Worm (Caenorhabditis elegans) whole organism, young adult: Measurements from ENCODE around the gene osm-1.
A peak's percentile ranks its signal among the peaks of the same experiment; 100 is the strongest.

Experiments
- B0035.1 ChIP-seq: sonication (generic microtip); optimal IDR thresholded peaks from 2 replicates; lab custom pipeline; 2016; ENCODE audit warnings: missing genetic modification characterization, mild to moderate bottlenecking, missing compliant biosample characterization, missing genotype, missing genetic modification reagents
- B0261.1 ChIP-seq: sonication (generic microtip); optimal IDR thresholded peaks from 2 replicates; lab custom pipeline; 2016; ENCODE audit warnings: mild to moderate bottlenecking, missing genetic modification characterization, moderate library complexity, missing compliant biosample characterization
- B0336.3 ChIP-seq: fragments of 200-800 bp; sonication (Bioruptor generic); IDR thresholded peaks from 2 replicates; pipeline ENCODE4 v1.3.6; 2022; ENCODE audit warnings: missing genetic modification characterization, missing compliant biosample characterization
- D2030.7 ChIP-seq: fragments of 200-800 bp; sonication (Bioruptor generic); IDR thresholded peaks from 2 replicates; pipeline ENCODE4 v1.3.6; 2022; ENCODE audit warnings: missing genetic modification reagents, missing genetic modification characterization, missing compliant biosample characterization
- F37B4.10 ChIP-seq: fragments of 200-800 bp; sonication (Bioruptor generic); IDR thresholded peaks from 2 replicates; pipeline ENCODE4 v1.3.6; 2022; ENCODE audit warnings: missing genetic modification characterization, missing compliant biosample characterization
- F57C9.4 ChIP-seq: sonication (generic microtip); optimal IDR thresholded peaks from 2 replicates; lab custom pipeline; 2017; ENCODE audit warnings: mild to moderate bottlenecking, missing genetic modification characterization, missing compliant biosample characterization
- K11D2.4 ChIP-seq: fragments of 200-800 bp; sonication (Bioruptor generic); IDR thresholded peaks from 2 replicates; pipeline ENCODE4 v1.3.6; 2022; ENCODE audit warnings: missing genetic modification reagents, missing genetic modification characterization, missing compliant biosample characterization
- T07F8.4 ChIP-seq: sonication (generic microtip); optimal IDR thresholded peaks from 2 replicates; lab custom pipeline; 2016; ENCODE audit warnings: mild to moderate bottlenecking, missing genetic modification characterization, moderate library complexity, missing compliant biosample characterization
- Y53F4B.3 ChIP-seq: fragments of 200-800 bp; sonication (Bioruptor generic); IDR thresholded peaks from 2 replicates; pipeline ENCODE4 v1.3.6; 2022; ENCODE audit warnings: missing genetic modification reagents, missing genetic modification characterization, missing compliant biosample characterization
- Y53G8AR.9 ChIP-seq: fragments of 200-800 bp; sonication (Bioruptor generic); conservative IDR thresholded peaks from 2 replicates; pipeline ENCODE4 v1.3.6; 2022; ENCODE audit warnings: missing genetic modification reagents, missing genetic modification characterization, missing compliant biosample characterization
- Y56A3A.18 ChIP-seq: fragments of 200-800 bp; sonication (Bioruptor generic); IDR thresholded peaks from 2 replicates; pipeline ENCODE4 v1.3.6; 2022; ENCODE audit warnings: missing genetic modification reagents, missing genetic modification characterization, missing compliant biosample characterization
- ZK185.1 ChIP-seq: sonication (generic microtip); optimal IDR thresholded peaks from 2 replicates; lab custom pipeline; 2016; ENCODE audit warnings: mild to moderate bottlenecking, missing genetic modification characterization, missing compliant biosample characterization; ENCODE audit not compliant: poor library complexity, severe bottlenecking
- akir-1 ChIP-seq: fragments of 200-800 bp; sonication (Bioruptor generic); optimal IDR thresholded peaks from 2 replicates; lab custom pipeline; 2018; ENCODE audit warnings: mild to moderate bottlenecking, missing genetic modification characterization, moderate library complexity, missing compliant biosample characterization
- ama-1 ChIP-seq, 3 experiments: fragments of 150-350 bp in 1 of 3; sonication (generic microtip) in 2 of 3; optimal IDR thresholded peaks; 2 replicates each; lab custom pipeline; 2014 to 2018; ENCODE audit warnings: missing biosample characterization in 2 of 3, missing genetic modification characterization in 2 of 3, missing genetic modification reagents in 2 of 3
- aptf-3 ChIP-seq: fragments of 200-800 bp; sonication (Bioruptor generic); IDR thresholded peaks from 2 replicates; pipeline ENCODE4 v1.3.6; 2022; ENCODE audit warnings: missing genetic modification characterization, missing compliant biosample characterization
- atf-7 ChIP-seq: sonication (generic microtip); optimal IDR thresholded peaks from 2 replicates; lab custom pipeline; 2017; ENCODE audit warnings: mild to moderate bottlenecking, missing genetic modification characterization, missing compliant biosample characterization
- attf-6 ChIP-seq: fragments of 200-800 bp; sonication (Bioruptor generic); IDR thresholded peaks from 2 replicates; pipeline ENCODE4 v1.3.6; 2022; ENCODE audit warnings: missing genetic modification reagents, missing genetic modification characterization, missing compliant biosample characterization
- cebp-2 ChIP-seq: fragments of 200-800 bp; sonication (Bioruptor generic); IDR thresholded peaks from 2 replicates; pipeline ENCODE4 v1.3.6; 2022; ENCODE audit warnings: missing genetic modification characterization, missing compliant biosample characterization
- ceh-40 ChIP-seq: fragments of 200-800 bp; sonication (Bioruptor generic); IDR thresholded peaks from 2 replicates; pipeline ENCODE4 v1.3.6; 2022; ENCODE audit warnings: missing genetic modification characterization, missing compliant biosample characterization
- ceh-91 ChIP-seq: fragments of 200-800 bp; sonication (Bioruptor generic); IDR thresholded peaks from 2 replicates; pipeline ENCODE4 v1.3.6; 2022; ENCODE audit warnings: missing genetic modification reagents, missing genetic modification characterization, missing compliant biosample characterization
- dpff-1 ChIP-seq: sonication (generic microtip); optimal IDR thresholded peaks from 2 replicates; lab custom pipeline; 2017; ENCODE audit warnings: mild to moderate bottlenecking, missing genetic modification characterization, missing compliant biosample characterization
- ets-4 ChIP-seq: fragments of 200-800 bp; sonication (Bioruptor generic); optimal IDR thresholded peaks from 2 replicates; lab custom pipeline; 2018; ENCODE audit warnings: mild to moderate bottlenecking, missing genetic modification characterization, missing compliant biosample characterization
- hlh-12 ChIP-seq: sonication (generic microtip); optimal IDR thresholded peaks from 2 replicates; lab custom pipeline; 2016; ENCODE audit warnings: missing genetic modification characterization, missing compliant biosample characterization
- hsf-1 ChIP-seq: fragments of 200-800 bp; sonication (Bioruptor generic); IDR thresholded peaks from 2 replicates; pipeline ENCODE4 v1.3.6; 2022; ENCODE audit warnings: missing genetic modification reagents, missing genetic modification characterization, missing compliant biosample characterization
- let-607 ChIP-seq, 2 experiments: fragments of 200-800 bp in 1 of 2; sonication (Bioruptor generic) in 1 of 2; sonication (generic microtip) in 1 of 2; optimal IDR thresholded peaks; 2 replicates each; lab custom pipeline; 2016 to 2018; ENCODE audit warnings: mild to moderate bottlenecking in 2 of 2, missing compliant biosample characterization in 2 of 2, missing genetic modification characterization in 2 of 2, moderate library complexity in 2 of 2, missing genotype in 1 of 2
- lin-35 ChIP-seq, 3 experiments: fragments of 150-350 bp in 2 of 3; sonication (generic microtip) in 1 of 3; optimal IDR thresholded peaks; 2 replicates each; lab custom pipeline; 2014 to 2018; ENCODE audit warnings: missing biosample characterization in 3 of 3, missing genetic modification characterization in 3 of 3, missing genetic modification reagents in 3 of 3
- lin-54 ChIP-seq: fragments of 200-800 bp; sonication (Bioruptor generic); optimal IDR thresholded peaks from 2 replicates; lab custom pipeline; 2018; ENCODE audit warnings: mild to moderate bottlenecking, missing genetic modification characterization, missing compliant biosample characterization
- madf-6 ChIP-seq: fragments of 200-800 bp; sonication (Bioruptor generic); IDR thresholded peaks from 2 replicates; pipeline ENCODE4 v1.3.6; 2022; ENCODE audit warnings: missing genetic modification reagents, missing genetic modification characterization, missing compliant biosample characterization
- madf-8 ChIP-seq: fragments of 200-800 bp; sonication (Bioruptor generic); conservative IDR thresholded peaks from 2 replicates; pipeline ENCODE4 v1.3.6; 2022; ENCODE audit warnings: missing genetic modification reagents, missing genetic modification characterization, missing compliant biosample characterization
- mes-4 ChIP-seq: sonication (generic microtip); optimal IDR thresholded peaks from 2 replicates; lab custom pipeline; 2016; ENCODE audit warnings: missing genotype, missing genetic modification characterization, missing compliant biosample characterization
- mxl-1 ChIP-seq: sonication (generic microtip); optimal IDR thresholded peaks from 2 replicates; lab custom pipeline; 2016; ENCODE audit warnings: missing genetic modification characterization, missing compliant biosample characterization
- nfya-1 ChIP-seq: sonication (generic microtip); optimal IDR thresholded peaks from 2 replicates; lab custom pipeline; 2017; ENCODE audit warnings: antibody characterized with exemption, missing compliant biosample characterization, missing genetic modification characterization, borderline replicate concordance; ENCODE audit not compliant: insufficient read depth
- nhr-120 ChIP-seq: fragments of 200-800 bp; sonication (Bioruptor generic); IDR thresholded peaks from 2 replicates; pipeline ENCODE4 v1.3.6; 2022; ENCODE audit warnings: missing genetic modification characterization, missing compliant biosample characterization
- pbrm-1 ChIP-seq: fragments of 200-800 bp; sonication (Bioruptor generic); IDR thresholded peaks from 2 replicates; pipeline ENCODE4 v1.3.6; 2022; ENCODE audit warnings: missing genetic modification reagents, missing genetic modification characterization, missing compliant biosample characterization
- pha-4 ChIP-seq: fragments of 150-350 bp; sonication (generic microtip); optimal IDR thresholded peaks from 2 replicates; lab custom pipeline; 2014; ENCODE audit warnings: missing biosample characterization, missing genetic modification reagents, missing genetic modification characterization
- rcor-1 ChIP-seq: fragments of 200-800 bp; sonication (Bioruptor generic); IDR thresholded peaks from 2 replicates; pipeline ENCODE4 v1.3.6; 2022; ENCODE audit warnings: missing genetic modification reagents, missing genetic modification characterization, missing compliant biosample characterization
- rpc-1 ChIP-seq, 2 experiments: fragments of 150-350 bp in 1 of 2; sonication (generic microtip) in 1 of 2; optimal IDR thresholded peaks; 2 replicates each; lab custom pipeline; 2014 to 2018; ENCODE audit warnings: missing biosample characterization in 1 of 2, missing genetic modification characterization in 1 of 2, missing genetic modification reagents in 1 of 2, missing genotype in 1 of 2
- snpc-1.1 ChIP-seq: sonication (generic microtip); optimal IDR thresholded peaks from 2 replicates; lab custom pipeline; 2017; ENCODE audit warnings: missing genetic modification characterization, mild to moderate bottlenecking, missing compliant biosample characterization, antibody characterized with exemption, moderate library complexity, missing genotype, missing genetic modification reagents; ENCODE audit not compliant: insufficient read depth
- snpc-1.3 ChIP-seq: sonication (generic microtip); optimal IDR thresholded peaks from 2 replicates; lab custom pipeline; 2017; ENCODE audit warnings: missing genetic modification characterization, mild to moderate bottlenecking, missing compliant biosample characterization, antibody characterized with exemption, moderate library complexity, missing genotype, missing genetic modification reagents; ENCODE audit not compliant: insufficient read depth
- snpc-3.4 ChIP-seq: sonication (generic microtip); optimal IDR thresholded peaks from 2 replicates; lab custom pipeline; 2017; ENCODE audit warnings: missing genetic modification characterization, mild to moderate bottlenecking, missing compliant biosample characterization, antibody characterized with exemption, moderate library complexity, missing genotype, missing genetic modification reagents
- snpc-4 ChIP-seq, 5 experiments: fragments of 150-350 bp in 1 of 5; sonication (generic microtip) in 4 of 5; optimal IDR thresholded peaks; 2 replicates each; lab custom pipeline; 2014 to 2018; ENCODE audit warnings: missing genetic modification characterization in 5 of 5, missing biosample characterization in 3 of 5, antibody characterized with exemption in 2 of 5, mild to moderate bottlenecking in 2 of 5, missing compliant biosample characterization in 2 of 5, missing genotype in 2 of 5, moderate library complexity in 2 of 5, missing genetic modification reagents in 1 of 5
- sptf-2 ChIP-seq: fragments of 200-800 bp; sonication (Bioruptor generic); optimal IDR thresholded peaks from 2 replicates; lab custom pipeline; 2018; ENCODE audit warnings: mild to moderate bottlenecking, missing genetic modification characterization, missing compliant biosample characterization
- tbp1 ChIP-seq: fragments of 200-800 bp; sonication (Bioruptor generic); optimal IDR thresholded peaks from 2 replicates; lab custom pipeline; 2018; ENCODE audit warnings: mild to moderate bottlenecking, missing genetic modification characterization, missing compliant biosample characterization
- unc-62 ChIP-seq: fragments of 150-350 bp; optimal IDR thresholded peaks from 2 replicates; lab custom pipeline; 2014; ENCODE audit warnings: missing biosample characterization, missing genetic modification reagents, missing genetic modification characterization
- ztf-18 ChIP-seq: sonication (generic microtip); optimal IDR thresholded peaks from 2 replicates; lab custom pipeline; 2016; ENCODE audit warnings: missing genotype, mild to moderate bottlenecking, missing genetic modification characterization, missing compliant biosample characterization

osm-1 gene

DNA sequence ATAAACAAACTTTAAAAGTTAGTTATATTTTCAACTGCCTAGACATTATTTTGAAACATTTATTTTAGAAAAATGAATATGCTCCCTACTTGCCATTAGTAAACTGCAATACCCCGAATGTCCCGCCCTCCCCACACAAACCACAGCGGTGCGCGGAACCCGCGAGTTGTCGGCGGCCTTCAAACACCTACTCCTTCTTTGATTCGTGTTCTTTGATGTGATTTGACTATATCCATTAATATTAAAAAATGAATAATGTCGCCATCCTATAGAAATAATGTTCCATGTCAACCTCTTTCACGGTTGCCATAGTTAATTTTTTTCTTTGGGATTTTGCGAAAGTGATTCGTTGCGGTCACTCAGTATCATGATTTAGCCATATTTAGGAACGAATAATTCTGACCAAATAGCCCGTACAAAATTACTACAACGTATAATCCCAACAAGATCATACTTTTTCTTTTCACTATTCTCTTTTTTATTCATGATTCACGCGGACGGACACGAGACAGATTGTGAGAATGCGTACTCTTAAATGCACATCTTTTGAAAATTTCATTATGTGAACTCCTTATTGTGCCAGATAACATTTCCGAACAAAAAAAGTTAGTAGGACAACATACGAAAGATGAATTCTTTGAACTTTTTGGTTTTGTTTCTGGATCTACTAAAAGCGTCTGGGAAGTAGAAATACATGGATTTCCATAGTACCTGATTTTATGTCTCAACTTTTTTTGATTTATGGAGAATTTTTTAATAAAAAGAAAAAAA lies 24.2 kb downstream of the osm-1 start:
- TF ChIP-seq let-607 (tag; optimal IDR thresholded peaks at IDR 0.05; lab: Kevin White, UChicago) (no peak), snpc-3.4 (tag; lab: Kevin White, UChicago) (peak; percentile 94), D2030.7 (GFP tag; lab: Robert Waterston, UW) (peak; percentile 75), unc-62 (GFP tag; lab: Kevin White, UChicago) (no peak), snpc-1.1 (tag; lab: Kevin White, UChicago) (peak; percentile 94), K11D2.4 (GFP tag; lab: Robert Waterston, UW) (no peak), lin-35 (GFP tag; optimal IDR thresholded peaks at IDR 0.05; lab: Kevin White, UChicago) (no peak), ZK185.1 (tag; lab: Kevin White, UChicago) (no peak), B0261.1 (tag; lab: Kevin White, UChicago) (peak; percentile 14), pbrm-1 (peak; percentile 48; the same call in 1 of the 2 replicates), attf-6 (GFP tag; lab: Robert Waterston, UW) (peak; percentile 82), B0336.3 (no peak), ztf-18 (no peak), Y53G8AR.9 (GFP tag; lab: Robert Waterston, UW) (0 out of 2 replicates have a peak, but pooled peaks have one; percentile 11), ama-1 (optimal IDR thresholded peaks at IDR 0.05; lab: Kevin White, UChicago) (no peak), ama-1 (GFP tag; optimal IDR thresholded peaks at IDR 0.05; lab: Kevin White, UChicago) (no peak), aptf-3 (GFP tag; lab: Robert Waterston, UW) (no peak), F37B4.10 (GFP tag; lab: Robert Waterston, UW) (no peak), rpc-1 (optimal IDR thresholded peaks at IDR 0.05; lab: Kevin White, UChicago) (no peak), rpc-1 (tag; optimal IDR thresholded peaks at IDR 0.05; lab: Kevin White, UChicago) (peak; percentile 17), Y53F4B.3 (no peak), madf-6 (GFP tag; lab: Robert Waterston, UW) (peak; percentile 51; the same call in 1 of the 2 replicates), Y56A3A.18 (no peak), B0035.1 (tag; lab: Kevin White, UChicago) (no peak), dpff-1 (peak; percentile 48), sptf-2 (GFP tag; lab: Kevin White, UChicago) (no peak), hlh-12 (no peak), akir-1 (GFP tag; lab: Kevin White, UChicago) (no peak), nhr-120 (GFP tag; lab: Robert Waterston, UW) (no peak), snpc-1.3 (tag; lab: Kevin White, UChicago) (peak; percentile 77), lin-54 (GFP tag; lab: Kevin White, UChicago) (no peak), madf-8 (GFP tag; lab: Robert Waterston, UW) (no peak), mxl-1 (tag; lab: Kevin White, UChicago) (no peak), ceh-40 (GFP tag; lab: Robert Waterston, UW) (no peak), cebp-2 (no peak), ceh-91 (GFP tag; lab: Robert Waterston, UW) (no peak), F57C9.4 (tag; lab: Kevin White, UChicago) (no peak), snpc-4 (GFP tag; optimal IDR thresholded peaks at IDR 0.05; lab: Kevin White, UChicago) (peak; percentile 95), snpc-4 (tag; optimal IDR thresholded peaks at IDR 0.05; lab: Kevin White, UChicago) (peak; percentile 85 to 98 (median 94)), pha-4 (no peak), atf-7 (no peak), ets-4 (GFP tag; lab: Kevin White, UChicago) (no peak), tbp1 (peak; percentile 50), hsf-1 (GFP tag; lab: Robert Waterston, UW) (no peak), mes-4 (no peak), T07F8.4 (no peak), rcor-1 (GFP tag; lab: Robert Waterston, UW) (no peak), nfya-1 (tag; lab: Kevin White, UChicago) (no peak)
